Fruit fly (Drosophila melanogaster): ENCODE results near the gene Gdap1.

dm6 chr3L:5136123-5136522 is 5.6 kb upstream of the Gdap1 start, which contains the start of the genes CG10674 and CG4611:
- no peak for TF ChIP-seq Dll (optimal IDR thresholded peaks at IDR 0.05)
- no peak for TF ChIP-seq usp (GFP tag; optimal IDR thresholded peaks at IDR 0.05)
- TF ChIP-seq EcR (GFP tag; optimal IDR thresholded peaks at IDR 0.05): no peak
- TF ChIP-seq psq (optimal IDR thresholded peaks at IDR 0.05): no peak
- no peak for TF ChIP-seq pan (optimal IDR thresholded peaks at IDR 0.05)
